Worm (Caenorhabditis elegans): ENCODE data around the gene R05H10.7.

The R05H10.7 gene

ce11 chrII:14904635-14905034 is 49.3 kb downstream of the R05H10.7 start:
- TF ChIP-seq sea-2 (GFP tag; optimal IDR thresholded peaks at IDR 0.05) (no peak), eor-1 (tag; optimal IDR thresholded peaks at IDR 0.05) (no peak), ceh-82 (tag; optimal IDR thresholded peaks at IDR 0.05) (no peak), lsy-12 (tag; optimal IDR thresholded peaks at IDR 0.05) (no peak), elt-1 (tag; optimal IDR thresholded peaks at IDR 0.05) (no peak), tbx-2 (tag; optimal IDR thresholded peaks at IDR 0.05) (no peak), nhr-25 (tag; optimal IDR thresholded peaks at IDR 0.05) (no peak), elt-3 (tag; optimal IDR thresholded peaks at IDR 0.05) (no peak), unc-62 (GFP tag; optimal IDR thresholded peaks at IDR 0.05) (no peak), lin-15B (tag; optimal IDR thresholded peaks at IDR 0.05) (no peak), nhr-76 (tag; optimal IDR thresholded peaks at IDR 0.05) (no peak), aly-2 (tag; optimal IDR thresholded peaks at IDR 0.05) (no peak), snpc-4 (tag; optimal IDR thresholded peaks at IDR 0.05) (no peak), fkh-2 (tag; optimal IDR thresholded peaks at IDR 0.05) (no peak), ZK546.5 (tag; optimal IDR thresholded peaks at IDR 0.05) (no peak), ceh-16 (tag; optimal IDR thresholded peaks at IDR 0.05) (no peak)

All from whole organism, L3 larva.